Fruit fly (Drosophila melanogaster) Kc167 (cell line): ENCODE results near the gene RhoGAP18B.

Source experiments
- Myc ChIP-seq: fragments of >200 bp; optimal IDR thresholded peaks from 2 replicates; lab custom pipeline; 2017; ENCODE audit warnings: missing external identifiers
- Sin3A ChIP-seq: fragments of >200 bp; optimal IDR thresholded peaks from 2 replicates; lab custom pipeline; 2018; ENCODE audit warnings: missing external identifiers
- h ChIP-seq: fragments of >200 bp; optimal IDR thresholded peaks from 3 replicates; lab custom pipeline; 2018; ENCODE audit warnings: missing external identifiers
- insv ChIP-seq: fragments of >200 bp; optimal IDR thresholded peaks from 3 replicates; lab custom pipeline; 2018; ENCODE audit warnings: missing external identifiers
- psq ChIP-seq: fragments of >200 bp; optimal IDR thresholded peaks from 2 replicates; lab custom pipeline; 2017; ENCODE audit warnings: missing external identifiers
- ttk ChIP-seq: sonication (Bioruptor generic); optimal IDR thresholded peaks from 2 replicates; lab custom pipeline; 2017; ENCODE audit warnings: missing external identifiers

RhoGAP18B gene

DNA sequence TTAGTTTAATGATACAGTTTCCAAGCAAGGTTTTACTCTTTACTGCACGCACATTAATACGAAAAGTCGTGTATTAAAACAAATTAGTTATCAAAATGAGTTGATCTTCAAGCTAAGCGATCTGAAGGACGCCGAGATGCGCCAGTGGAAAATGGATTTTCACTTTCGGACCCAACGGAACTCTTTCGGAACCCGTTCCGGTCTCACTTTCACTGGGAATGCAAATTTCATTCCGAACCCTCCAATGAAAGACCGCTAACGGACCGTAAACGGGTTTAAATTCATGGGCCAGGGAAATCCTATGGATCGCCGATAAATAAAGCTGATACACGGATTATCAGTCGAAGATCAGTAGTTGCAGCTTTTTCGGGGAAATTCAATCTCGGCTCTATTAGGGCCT lies 3.4 kb downstream of the RhoGAP18B start:
- TF ChIP-seq ttk (no peak), psq (no peak), Myc (lab: Kevin White, UChicago) (no peak), h (no peak), insv (lab: Kevin White, UChicago) (no peak), Sin3A (no peak)

dm6 chrX:19162249-19162914 lies 4.5 kb downstream of the RhoGAP18B start:
- TF ChIP-seq psq = no peak
- TF ChIP-seq insv (lab: Kevin White, UChicago) = no peak
- no peak for TF ChIP-seq ttk
- TF ChIP-seq h = no peak
- TF ChIP-seq Sin3A = no peak
- no peak for TF ChIP-seq Myc (lab: Kevin White, UChicago)

dm6 chrX:19160635-19161407 lies 6.1 kb downstream of the RhoGAP18B start:
- TF ChIP-seq psq (no peak), ttk (no peak), Myc (lab: Kevin White, UChicago) (no peak), Sin3A (no peak), h (no peak), insv (lab: Kevin White, UChicago) (no peak)

dm6 chrX:19159942-19160341 lies 6.9 kb downstream of the RhoGAP18B start:
- TF ChIP-seq Myc (lab: Kevin White, UChicago) (no peak), h (no peak), ttk (no peak), psq (no peak), Sin3A (no peak), insv (lab: Kevin White, UChicago) (no peak)

DNA sequence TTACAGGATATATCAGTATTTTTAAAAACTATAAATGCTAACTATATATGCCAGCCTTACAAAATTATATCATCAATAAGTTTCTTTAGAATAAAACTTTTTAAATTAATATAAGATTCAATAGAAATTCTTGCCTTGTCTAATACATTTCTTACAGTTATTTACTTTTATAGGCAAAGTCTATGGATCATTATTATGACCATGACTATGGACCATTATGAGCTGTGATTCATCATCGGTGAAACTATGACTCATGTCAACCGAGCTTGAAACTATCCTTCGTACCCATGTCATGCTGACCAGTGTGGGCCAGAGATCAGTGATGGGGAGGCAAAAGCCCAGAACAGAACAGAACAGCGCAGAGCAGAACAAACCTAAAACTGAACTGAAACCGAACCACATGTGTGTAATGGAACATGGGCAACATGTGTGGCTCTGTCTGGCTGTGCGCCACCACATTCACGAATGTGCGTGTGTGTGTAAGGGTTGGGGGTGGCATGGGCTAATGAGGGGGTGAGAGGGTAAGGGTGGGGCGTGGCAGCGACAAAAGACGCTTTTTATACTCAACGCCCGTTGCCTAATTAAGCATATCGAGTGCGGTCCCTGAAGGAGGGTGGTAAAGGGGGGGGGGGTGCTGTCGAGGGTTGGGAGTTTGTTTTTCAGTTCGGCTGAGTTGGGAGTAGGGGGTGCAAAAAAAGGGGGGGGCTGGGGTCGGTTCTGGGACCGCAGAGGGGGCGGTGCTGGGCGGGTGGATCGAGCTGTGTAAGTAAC lies 8.2 kb downstream of the RhoGAP18B start:
- TF ChIP-seq insv (lab: Kevin White, UChicago) (no peak), psq (no peak), Myc (lab: Kevin White, UChicago) (no peak)

DNA sequence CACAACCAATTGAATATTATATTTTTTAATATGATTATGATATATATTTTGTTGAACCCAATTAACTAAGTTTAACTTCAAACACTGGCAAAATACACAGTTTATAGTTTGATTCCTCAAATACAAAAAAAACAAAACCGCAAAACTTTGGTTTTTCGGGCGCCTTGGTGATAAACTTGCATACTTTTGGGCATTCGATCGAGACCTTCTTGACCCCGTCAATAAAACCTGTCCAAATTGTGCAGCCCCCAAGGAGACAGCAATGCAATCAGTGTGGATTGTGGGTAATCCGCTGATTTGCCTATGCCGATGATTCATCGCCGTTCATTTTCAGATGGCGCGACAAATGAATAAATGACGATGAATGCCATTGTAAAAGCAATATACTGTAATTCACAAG lies 9.4 kb downstream of the RhoGAP18B start:
- TF ChIP-seq Sin3A = no peak
- no peak for TF ChIP-seq h
- no peak for TF ChIP-seq Myc (lab: Kevin White, UChicago)
- TF ChIP-seq insv (lab: Kevin White, UChicago) = no peak
- no peak for TF ChIP-seq ttk
- no peak for TF ChIP-seq psq

DNA sequence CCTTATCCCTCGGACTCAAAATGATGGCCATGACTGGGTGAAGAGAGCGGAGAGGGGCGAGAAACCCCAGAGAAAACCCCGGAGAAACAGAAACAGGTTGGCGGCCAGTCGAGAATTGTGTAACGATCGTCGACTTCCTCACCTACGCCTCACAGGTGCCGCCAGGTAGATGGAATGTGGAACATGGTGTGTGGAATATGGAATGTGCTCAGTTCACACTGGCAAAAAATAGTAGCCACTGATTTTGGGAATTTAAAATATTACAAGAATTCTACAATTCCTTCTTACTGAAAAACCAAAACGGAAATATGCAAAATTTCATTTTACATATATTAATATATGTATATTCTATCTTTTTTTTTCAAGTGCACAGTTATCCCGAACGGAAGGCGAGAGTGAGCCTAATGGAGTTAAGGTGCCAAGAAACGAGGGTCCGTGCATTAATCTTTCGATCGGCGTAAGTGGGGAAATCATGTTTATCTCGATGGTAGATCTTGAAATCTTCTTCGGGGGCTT lies 10.9 kb downstream of the RhoGAP18B start:
- TF ChIP-seq h = no peak

- TF ChIP-seq Myc (lab: Kevin White, UChicago) (no peak), h (no peak), ttk (no peak), insv (lab: Kevin White, UChicago) (no peak), Sin3A (no peak), psq (no peak)
These were observed 11.9 kb downstream of the RhoGAP18B start for dm6 chrX:19154998-19155397.

dm6 chrX:19154249-19154648 lies 12.6 kb downstream of the RhoGAP18B start:
- no peak for TF ChIP-seq psq
- no peak for TF ChIP-seq Sin3A
- no peak for TF ChIP-seq Myc (lab: Kevin White, UChicago)
- no peak for TF ChIP-seq h
- TF ChIP-seq ttk = no peak
- no peak for TF ChIP-seq insv (lab: Kevin White, UChicago)

DNA sequence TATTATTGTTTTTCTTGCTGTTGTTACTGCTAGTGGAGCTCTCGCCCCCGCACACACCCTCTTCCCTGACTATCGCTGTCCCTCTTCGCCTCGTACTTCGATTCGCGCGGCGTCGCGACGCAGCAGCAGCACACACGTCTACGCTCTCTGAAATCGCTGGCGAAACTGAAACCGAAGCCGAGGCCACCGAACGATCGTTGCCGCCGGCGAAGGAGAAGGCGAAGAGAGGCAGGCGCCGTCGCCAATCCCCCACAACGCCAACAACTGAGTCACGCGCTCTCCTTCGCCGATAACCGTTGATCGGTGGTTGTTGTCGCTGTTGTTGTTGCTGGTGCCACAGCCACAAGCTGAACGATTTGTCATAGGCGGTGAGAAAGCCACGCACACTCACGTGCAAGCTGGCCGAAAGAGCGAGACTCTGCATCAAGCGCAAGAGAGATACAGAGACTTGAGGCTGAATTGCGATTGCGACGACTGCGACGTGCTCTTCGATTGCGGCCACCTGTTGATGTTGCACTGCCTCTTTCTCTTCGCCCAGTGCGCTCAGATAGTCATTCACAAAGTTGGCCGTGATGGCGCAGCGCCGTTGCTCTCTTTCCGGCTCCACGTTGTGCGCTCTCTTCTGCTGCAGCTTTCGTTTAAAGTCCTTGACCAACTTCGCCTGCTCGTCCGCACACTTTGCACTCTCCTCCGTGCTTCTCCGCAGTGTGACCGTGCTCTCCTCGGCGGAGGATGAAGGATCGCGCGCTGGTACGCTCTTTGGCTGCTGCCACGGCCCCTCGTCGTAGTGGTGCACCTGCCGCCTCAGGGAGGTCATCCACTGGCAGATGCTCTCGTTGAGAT lies 13.4 kb downstream of the RhoGAP18B start:
- TF ChIP-seq Myc (lab: Kevin White, UChicago) (no peak), ttk (no peak), insv (lab: Kevin White, UChicago) (no peak), psq (no peak), h (no peak), Sin3A (no peak)

DNA sequence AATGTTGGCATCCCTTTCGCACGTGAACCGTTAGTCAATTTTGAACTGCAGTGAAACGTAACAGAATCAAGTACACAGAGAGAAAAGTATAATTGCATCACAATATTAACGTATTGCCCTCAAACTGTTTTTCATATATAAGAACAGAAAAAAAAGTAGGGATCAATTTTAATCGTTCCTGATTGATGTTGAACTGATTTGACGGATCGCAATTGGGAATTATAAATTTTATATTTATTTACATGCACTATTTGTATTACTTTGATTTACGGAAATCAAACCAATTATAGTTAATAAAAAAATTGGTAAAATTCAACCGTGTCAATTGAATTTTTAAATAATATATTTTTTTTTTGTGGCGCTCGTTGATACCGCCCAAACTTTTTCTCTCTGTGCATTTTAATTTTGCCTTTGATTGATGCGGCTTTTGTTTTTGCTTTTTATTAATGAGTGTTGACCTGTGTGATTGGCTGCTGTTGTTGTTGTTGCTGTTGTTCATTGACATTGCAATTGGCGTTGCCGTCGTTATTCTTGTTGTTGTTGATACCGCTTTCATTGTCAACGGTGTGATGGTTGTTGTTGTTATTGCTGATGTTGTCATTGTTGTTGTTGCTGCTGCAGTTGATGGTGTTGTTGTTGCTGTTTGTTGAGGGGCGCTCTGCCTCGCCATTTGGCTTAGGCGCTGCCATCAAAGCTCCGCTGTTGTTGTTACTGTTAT lies 14.2 kb downstream of the RhoGAP18B start:
- no peak for TF ChIP-seq h
- no peak for TF ChIP-seq Sin3A
- no peak for TF ChIP-seq insv (lab: Kevin White, UChicago)
- no peak for TF ChIP-seq Myc (lab: Kevin White, UChicago)
- no peak for TF ChIP-seq psq
- TF ChIP-seq ttk = no peak

DNA sequence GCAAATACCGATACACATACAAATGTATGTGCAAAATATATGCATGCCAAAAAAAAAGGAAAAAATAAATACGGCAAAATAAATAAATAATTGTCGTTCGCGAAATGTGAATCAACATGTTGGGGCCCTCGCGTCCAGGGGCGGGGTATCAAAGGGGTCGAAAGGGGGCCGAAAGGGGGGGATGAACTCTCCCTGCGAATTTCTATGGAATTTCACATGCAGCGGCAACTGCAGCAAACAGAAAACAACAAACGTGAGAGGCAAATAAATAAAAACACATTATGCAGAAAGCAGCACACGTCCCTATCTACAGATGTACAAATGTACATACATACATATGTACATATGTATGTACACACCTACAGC lies 17.4 kb downstream of the RhoGAP18B start:
- TF ChIP-seq h (no peak), Sin3A (no peak), Myc (lab: Kevin White, UChicago) (no peak)
